Fruit fly (Drosophila melanogaster) S2 (cell line): ENCODE results near the gene VhaAC39-2.

Source experiments
- CG8478 ChIP-seq: fragments of >200 bp; optimal IDR thresholded peaks from 2 replicates; lab custom pipeline; 2018
- CTCF ChIP-seq, 2 experiments: fragments of >200 bp; optimal IDR thresholded peaks; 2 replicates each; lab custom pipeline; 2018

The VhaAC39-2 gene

DNA sequence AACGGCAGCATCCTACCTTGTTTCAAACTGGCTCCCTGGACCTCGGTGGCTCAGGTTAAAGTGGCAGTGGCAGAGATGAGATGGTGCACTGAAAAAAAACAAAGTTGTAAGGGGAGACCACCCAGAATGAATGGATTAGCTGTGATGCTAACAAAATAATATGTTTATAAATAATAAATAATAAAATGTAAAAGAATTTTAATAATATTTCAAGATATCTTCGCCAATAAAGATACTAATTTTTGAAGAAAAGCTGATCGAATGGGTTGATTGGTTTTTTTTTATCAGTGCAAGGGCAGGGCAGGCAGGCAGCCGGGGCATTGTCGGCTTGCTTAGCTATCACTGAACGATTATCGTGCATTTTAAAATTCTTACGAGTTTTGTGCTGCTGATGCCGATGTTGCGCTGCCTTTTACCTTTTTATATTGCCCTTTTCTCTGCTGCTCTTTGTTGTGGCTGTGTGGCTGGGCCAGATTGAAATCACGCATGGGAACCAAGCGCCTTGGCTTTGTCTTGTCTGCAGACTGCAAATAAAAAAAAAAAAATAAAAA, 10.0 kb downstream of the VhaAC39-2 start:
- TF ChIP-seq CG8478 (lab: Kevin White, UChicago) (no peak), CTCF (optimal IDR thresholded peaks at IDR 0.05; lab: Kevin White, UChicago) (no peak)

DNA sequence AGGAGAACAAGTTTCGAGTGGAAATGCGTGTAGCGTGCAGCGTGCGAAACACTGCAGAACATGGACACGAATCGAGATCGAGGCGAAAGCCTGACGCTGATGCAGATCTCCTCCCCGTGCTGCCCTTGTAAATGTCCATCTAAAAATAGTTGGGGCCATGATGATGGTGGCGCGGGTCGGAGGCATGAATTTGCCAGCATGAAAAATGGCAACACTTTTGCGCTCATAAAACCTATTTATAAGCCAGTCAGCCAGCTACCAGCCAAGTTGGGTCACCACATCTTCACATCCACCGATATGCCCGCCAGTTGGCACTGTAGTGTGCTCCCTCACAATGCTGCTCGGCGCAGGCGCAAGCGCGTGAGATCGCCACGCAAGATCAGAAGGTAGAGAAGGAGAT, 10.7 kb downstream of the VhaAC39-2 start:
- no peak for TF ChIP-seq CTCF (optimal IDR thresholded peaks at IDR 0.05; lab: Kevin White, UChicago)
- TF ChIP-seq CG8478 (lab: Kevin White, UChicago): no peak

DNA sequence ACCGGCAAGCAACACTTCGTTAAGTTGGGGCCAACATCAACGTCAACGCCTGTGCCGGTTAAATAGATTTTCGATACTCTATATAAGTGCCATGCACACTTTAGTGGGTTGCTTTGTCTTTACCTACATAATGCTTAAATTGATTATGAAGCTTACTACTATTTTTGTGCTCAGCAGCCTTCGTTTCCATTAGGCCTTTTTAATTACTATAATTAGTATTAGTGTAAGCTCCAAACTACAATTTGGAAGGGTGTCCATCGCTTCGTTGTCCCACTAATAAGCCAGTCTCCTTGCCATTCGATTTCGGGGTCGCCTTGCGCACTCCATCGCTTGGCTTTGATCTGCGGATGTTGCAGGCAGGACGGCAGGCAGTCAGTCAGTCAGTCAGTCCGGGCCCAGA, 11.5 kb downstream of the VhaAC39-2 start:
- TF ChIP-seq CG8478 (lab: Kevin White, UChicago): no peak
- TF ChIP-seq CTCF (optimal IDR thresholded peaks at IDR 0.05; lab: Kevin White, UChicago): no peak

DNA sequence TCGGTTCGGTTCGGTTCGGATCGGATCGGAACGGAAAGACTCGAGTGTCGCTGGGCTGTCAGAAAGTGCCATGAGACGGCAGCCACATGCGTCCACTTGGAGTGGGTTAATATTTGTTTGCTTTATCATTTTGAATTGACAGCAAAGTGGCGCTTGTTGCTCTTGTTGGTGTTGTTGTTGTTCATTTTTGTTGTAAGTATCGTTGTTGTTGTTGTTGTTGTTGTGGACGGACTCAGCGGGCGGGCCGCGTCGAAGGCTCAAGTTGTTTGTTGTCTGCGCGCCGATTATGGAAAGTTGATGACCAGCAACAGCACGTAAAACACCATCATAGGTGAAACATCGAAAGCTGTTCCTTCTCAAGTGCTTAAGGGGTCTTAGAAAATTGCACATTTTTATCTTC, 12.1 kb downstream of the VhaAC39-2 start:
- TF ChIP-seq CTCF (optimal IDR thresholded peaks at IDR 0.05; lab: Kevin White, UChicago) (no peak), CG8478 (lab: Kevin White, UChicago) (no peak)

DNA sequence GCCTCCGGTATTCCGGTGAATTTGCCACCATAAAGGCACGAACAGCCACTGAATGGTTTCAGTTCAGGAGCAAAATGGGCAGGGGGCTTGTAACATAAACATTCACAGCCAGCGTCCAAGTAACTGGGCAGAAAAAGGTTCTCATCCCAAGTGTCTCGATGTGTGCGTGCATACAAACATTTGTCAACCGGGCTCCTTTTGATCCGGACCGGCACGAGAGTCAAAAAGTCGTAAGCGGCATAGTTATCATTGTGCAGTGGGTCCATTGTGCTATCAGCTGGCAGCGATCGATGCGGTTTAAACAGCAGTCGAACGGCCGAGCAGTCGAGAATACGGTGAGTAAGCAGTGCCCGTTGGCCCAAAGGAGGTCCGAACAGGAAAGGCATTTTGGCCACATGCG, 13.4 kb downstream of the VhaAC39-2 start:
- TF ChIP-seq CTCF (optimal IDR thresholded peaks at IDR 0.05; lab: Kevin White, UChicago) (no peak), CG8478 (lab: Kevin White, UChicago) (no peak)

dm6 chr3R:23144654-23145053, 14.5 kb downstream of the VhaAC39-2 start:
- TF ChIP-seq CTCF (optimal IDR thresholded peaks at IDR 0.05; lab: Kevin White, UChicago): no peak
- TF ChIP-seq CG8478 (lab: Kevin White, UChicago): no peak

DNA sequence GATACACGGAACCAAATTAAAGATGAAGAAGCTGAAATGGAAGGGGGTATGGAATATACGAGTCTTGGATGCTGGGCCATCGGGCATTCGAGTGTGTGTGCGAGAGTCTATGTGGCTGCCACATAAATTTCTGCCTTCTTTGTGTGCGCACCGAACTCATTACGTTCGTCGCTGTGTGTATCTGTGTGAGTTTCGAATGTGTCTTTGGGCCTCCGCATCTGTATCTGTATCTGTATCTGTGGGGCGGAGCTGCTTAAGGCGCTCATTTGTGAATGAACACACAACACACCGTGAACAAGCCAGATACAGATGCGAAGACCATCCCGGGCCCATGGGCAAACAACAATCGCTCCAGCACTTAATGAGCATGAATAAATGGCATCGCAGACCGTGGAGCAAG, 15.7 kb downstream of the VhaAC39-2 start:
- TF ChIP-seq CG8478 (lab: Kevin White, UChicago) (no peak), CTCF (optimal IDR thresholded peaks at IDR 0.05; lab: Kevin White, UChicago) (no peak)

dm6 chr3R:23141678-23142338, 17.3 kb downstream of the VhaAC39-2 start, which contains the start of gene hh:
Gene hh (minus strand): TSS chr3R:23141906.
- TF ChIP-seq CTCF (optimal IDR thresholded peaks at IDR 0.05; lab: Kevin White, UChicago) (no peak), CG8478 (lab: Kevin White, UChicago) (no peak)

dm6 chr3R:23141113-23141512, 18.0 kb downstream of the VhaAC39-2 start:
- TF ChIP-seq CTCF (optimal IDR thresholded peaks at IDR 0.05; lab: Kevin White, UChicago) (no peak), CG8478 (lab: Kevin White, UChicago) (no peak)

- TF ChIP-seq CTCF (optimal IDR thresholded peaks at IDR 0.05; lab: Kevin White, UChicago) (no peak), CG8478 (lab: Kevin White, UChicago) (no peak)
These were observed 18.8 kb downstream of the VhaAC39-2 start for dm6 chr3R:23140280-23140679.

dm6 chr3R:23139634-23140010, 19.5 kb downstream of the VhaAC39-2 start:
- no peak for TF ChIP-seq CG8478 (lab: Kevin White, UChicago)
- no peak for TF ChIP-seq CTCF (optimal IDR thresholded peaks at IDR 0.05; lab: Kevin White, UChicago)

DNA sequence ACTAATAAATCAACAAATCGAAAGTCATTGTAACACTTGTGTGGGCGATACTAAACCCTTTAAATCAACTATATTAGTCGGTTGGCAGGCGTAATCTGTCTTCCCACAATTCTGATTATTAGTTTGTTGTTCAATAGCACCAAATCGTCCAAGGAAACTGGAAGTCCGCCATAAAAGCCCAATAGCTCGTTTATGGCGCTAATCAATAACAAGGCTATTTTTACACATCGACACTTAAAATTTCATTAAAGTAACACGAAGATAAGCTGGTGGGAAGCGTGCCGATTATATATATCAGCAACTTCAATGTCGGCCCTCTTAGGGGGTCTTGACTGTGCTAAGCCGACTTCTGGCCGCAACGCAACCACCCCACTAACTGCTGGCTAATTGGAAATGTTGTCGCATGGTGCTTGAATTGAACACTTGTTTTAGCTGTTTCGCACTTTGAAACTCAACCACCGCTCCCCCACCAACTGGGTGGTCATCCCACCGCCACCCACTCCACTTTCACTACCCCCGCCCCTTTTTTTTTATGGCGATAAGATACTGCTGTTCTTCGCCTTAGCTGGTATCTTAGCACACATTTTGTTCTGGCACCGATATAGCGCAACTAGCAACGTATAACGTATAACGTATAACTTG, 20.0 kb downstream of the VhaAC39-2 start:
- no peak for TF ChIP-seq CTCF (optimal IDR thresholded peaks at IDR 0.05; lab: Kevin White, UChicago)
- TF ChIP-seq CG8478 (lab: Kevin White, UChicago): no peak

- no peak for TF ChIP-seq CG8478 (lab: Kevin White, UChicago)
- TF ChIP-seq CTCF (optimal IDR thresholded peaks at IDR 0.05; lab: Kevin White, UChicago): no peak
These were observed 20.7 kb downstream of the VhaAC39-2 start for dm6 chr3R:23138439-23138838.

DNA sequence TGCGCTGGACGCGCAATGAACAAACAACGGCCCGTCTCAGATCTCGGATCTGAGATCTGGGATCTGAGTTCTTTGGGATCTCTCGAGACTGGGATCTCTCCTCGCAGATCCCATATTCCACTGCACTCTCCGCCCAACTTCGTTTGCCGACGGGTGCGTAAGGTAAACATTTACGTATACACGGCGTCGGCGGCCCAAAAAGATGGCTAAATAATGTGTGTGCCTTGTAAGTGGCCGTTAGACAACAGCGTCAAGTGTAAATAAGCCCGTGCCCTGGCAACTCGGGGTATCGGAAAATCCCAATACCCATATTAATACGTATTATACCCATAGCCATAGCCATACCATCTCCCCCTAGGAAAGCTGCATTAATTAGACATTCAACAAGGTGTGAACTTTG, 24.4 kb downstream of the VhaAC39-2 start:
- no peak for TF ChIP-seq CTCF (optimal IDR thresholded peaks at IDR 0.05; lab: Kevin White, UChicago)

dm6 chr3R:23133301-23133828, 25.8 kb downstream of the VhaAC39-2 start:
- no peak for TF ChIP-seq CG8478 (lab: Kevin White, UChicago)
- no peak for TF ChIP-seq CTCF (optimal IDR thresholded peaks at IDR 0.05; lab: Kevin White, UChicago)
